Worm (Caenorhabditis elegans): Measurements from ENCODE around the gene bkip-1.

bkip-1 gene

ce11 chrII:14143838-14144268, 42.8 kb downstream of the bkip-1 start, which contains the start of gene W03H9.2 (continued):
- TF ChIP-seq unc-86 (tag; optimal IDR thresholded peaks at IDR 0.05) (peak; percentile 76), ceh-14 (tag; optimal IDR thresholded peaks at IDR 0.05) (peak; percentile 88), sox-2 (GFP tag; IDR thresholded peaks at IDR 0.05) (no peak), nhr-11 (tag; optimal IDR thresholded peaks at IDR 0.05) (no peak), C08G9.2 (tag; optimal IDR thresholded peaks at IDR 0.05) (peak; percentile 94), ceh-31 (tag; optimal IDR thresholded peaks at IDR 0.05) (peak; percentile 98), ztf-16 (tag; optimal IDR thresholded peaks at IDR 0.05) (peak; percentile 84), ama-1 (optimal IDR thresholded peaks at IDR 0.05) (no peak), gmeb-2 (tag; optimal IDR thresholded peaks at IDR 0.05) (no peak), dve-1 (tag; optimal IDR thresholded peaks at IDR 0.05) (no peak), fax-1 (tag; optimal IDR thresholded peaks at IDR 0.05) (peak; percentile 96), ceh-30 (tag; optimal IDR thresholded peaks at IDR 0.05) (no peak), K02D7.2 (tag; optimal IDR thresholded peaks at IDR 0.05) (peak; percentile 55), ceh-9 (tag; optimal IDR thresholded peaks at IDR 0.05) (no peak), C38D4.7 (GFP tag; optimal IDR thresholded peaks at IDR 0.05) (peak; percentile 41), hlh-13 (GFP tag; optimal IDR thresholded peaks at IDR 0.05) (no peak), fkh-10 (GFP tag; optimal IDR thresholded peaks at IDR 0.05) (no peak)

- TF ChIP-seq lim-6 (tag; optimal IDR thresholded peaks at IDR 0.05) (no peak), fkh-10 (GFP tag; optimal IDR thresholded peaks at IDR 0.05) (no peak), pat-9 (tag; optimal IDR thresholded peaks at IDR 0.05) (no peak), madf-2 (tag; optimal IDR thresholded peaks at IDR 0.05) (no peak), unc-3 (GFP tag; conservative IDR thresholded peaks at IDR 0.05) (no peak), unc-3 (tag; optimal IDR thresholded peaks at IDR 0.05) (no peak), ztf-16 (tag; optimal IDR thresholded peaks at IDR 0.05) (no peak), ceh-6 (GFP tag; optimal IDR thresholded peaks at IDR 0.05) (no peak), ceh-45 (GFP tag; IDR thresholded peaks at IDR 0.05) (no peak), dve-1 (tag; optimal IDR thresholded peaks at IDR 0.05) (no peak), unc-55 (GFP tag; optimal IDR thresholded peaks at IDR 0.05) (no peak), unc-42 (tag; optimal IDR thresholded peaks at IDR 0.05) (no peak), npax-4 (tag; optimal IDR thresholded peaks at IDR 0.05) (no peak), nhr-232 (tag; optimal IDR thresholded peaks at IDR 0.05) (no peak), sox-2 (GFP tag; IDR thresholded peaks at IDR 0.05) (no peak), hlh-30 (tag; optimal IDR thresholded peaks at IDR 0.05; ENCODE audit: insufficient read depth) (no peak), Y22D7AL.16 (tag; optimal IDR thresholded peaks at IDR 0.05) (no peak), C38D4.7 (GFP tag; optimal IDR thresholded peaks at IDR 0.05) (no peak), ets-4 (tag; optimal IDR thresholded peaks at IDR 0.05) (no peak), ceh-9 (tag; optimal IDR thresholded peaks at IDR 0.05) (no peak)
Observed at ce11 chrII:14150031-14150430, 49.0 kb downstream of the bkip-1 start, which contains the start of gene W03H9.1. W03H9.1 (minus strand) TSS chrII:14150131.

- TF ChIP-seq C38D4.7 (GFP tag; optimal IDR thresholded peaks at IDR 0.05), result no peak
- TF ChIP-seq tbx-7 (tag; optimal IDR thresholded peaks at IDR 0.05), result no peak
- TF ChIP-seq pat-9 (tag; optimal IDR thresholded peaks at IDR 0.05), result no peak
- TF ChIP-seq sox-4 (tag; optimal IDR thresholded peaks at IDR 0.05), result no peak
- no peak for TF ChIP-seq ceh-9 (tag; optimal IDR thresholded peaks at IDR 0.05)
- TF ChIP-seq npax-4 (tag; optimal IDR thresholded peaks at IDR 0.05), result no peak
- TF ChIP-seq hlh-30 (tag; optimal IDR thresholded peaks at IDR 0.05; ENCODE audit: insufficient read depth), result no peak
- no peak for TF ChIP-seq Y22D7AL.16 (tag; optimal IDR thresholded peaks at IDR 0.05)
- no peak for TF ChIP-seq che-1 (tag; optimal IDR thresholded peaks at IDR 0.05)
- TF ChIP-seq dmd-4 (tag; optimal IDR thresholded peaks at IDR 0.05; ENCODE audit: borderline replicate concordance), result no peak
Observed at ce11 chrII:14152274-14152673, 51.2 kb downstream of the bkip-1 start.
